Worm (Caenorhabditis elegans): ENCODE results near the gene R05G6.1.

- no peak for TF ChIP-seq unc-62 (GFP tag; optimal IDR thresholded peaks at IDR 0.05)
- no peak for TF ChIP-seq jun-1 (tag; optimal IDR thresholded peaks at IDR 0.05)
Observed at ce11 chrIV:7488457-7488783, 44.0 kb upstream of the R05G6.1 start.
